Fruit fly (Drosophila melanogaster): Measurements from ENCODE around the gene Dbp21E2.

DNA sequence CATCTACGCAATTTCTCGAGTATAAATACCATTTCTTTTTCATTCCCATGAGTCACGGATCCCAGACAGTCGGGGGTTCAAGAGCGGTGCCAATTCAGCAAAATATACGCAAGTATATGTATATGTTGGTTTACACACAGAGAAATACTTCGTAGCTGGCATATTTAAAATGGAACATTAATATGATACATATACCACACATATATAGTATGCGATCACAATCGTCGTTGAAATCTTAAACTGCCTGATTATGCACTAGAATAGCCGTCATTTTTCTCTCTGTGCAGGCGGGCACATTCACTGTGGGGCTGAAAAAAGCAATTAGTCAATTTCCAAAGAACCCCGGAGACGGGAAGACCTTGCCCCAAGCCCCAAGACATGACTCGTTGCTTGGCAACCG, 30.3 kb downstream of the Dbp21E2 start:
- TF ChIP-seq CTCF (optimal IDR thresholded peaks at IDR 0.05) (no peak), CG8478 (optimal IDR thresholded peaks at IDR 0.05) (no peak)

Measured in S2 (cell line).